Fruit fly (Drosophila melanogaster) whole organism, embryonic: ENCODE results near the gene mAChR-B.

ENCODE experiments used
- BtbVII ChIP-seq: fragments of 200-800 bp; sonication (Bioruptor generic); optimal IDR thresholded peaks from 3 replicates; lab custom pipeline; 2017; ENCODE audit warnings: missing biosample characterization, mild to moderate bottlenecking, missing genetic modification characterization
- CG10431 ChIP-seq: fragments of 200-800 bp; sonication (Bioruptor generic); optimal IDR thresholded peaks from 3 replicates; lab custom pipeline; 2018; ENCODE audit warnings: missing biosample characterization, mild to moderate bottlenecking, missing genetic modification characterization
- CG10462 ChIP-seq: fragments of 200-800 bp; sonication (Bioruptor generic); optimal IDR thresholded peaks from 2 replicates; lab custom pipeline; 2016; ENCODE audit warnings: missing biosample characterization, missing genetic modification characterization
- CG10979 ChIP-seq: fragments of 200-800 bp; sonication (Bioruptor generic); optimal IDR thresholded peaks from 2 replicates; lab custom pipeline; 2018; ENCODE audit warnings: missing biosample characterization, mild to moderate bottlenecking, missing genetic modification characterization, moderate library complexity
- CG12391 ChIP-seq: fragments of 200-800 bp; sonication (Bioruptor generic); optimal IDR thresholded peaks from 3 replicates; lab custom pipeline; 2018; ENCODE audit warnings: missing biosample characterization, mild to moderate bottlenecking, missing genetic modification characterization, moderate library complexity
- CG12744 ChIP-seq: fragments of 200-800 bp; sonication (Bioruptor generic); optimal IDR thresholded peaks from 2 replicates; lab custom pipeline; 2016; ENCODE audit warnings: missing biosample characterization, missing genetic modification characterization
- CG12769 ChIP-seq: fragments of 200-800 bp; sonication (Bioruptor generic); optimal IDR thresholded peaks from 2 replicates; lab custom pipeline; 2019; ENCODE audit warnings: missing biosample characterization, mild to moderate bottlenecking, missing genetic modification characterization, moderate library complexity
- CG13894 ChIP-seq: fragments of 200-800 bp; sonication (Bioruptor generic); optimal IDR thresholded peaks from 3 replicates; lab custom pipeline; 2018; ENCODE audit warnings: missing biosample characterization, mild to moderate bottlenecking, missing genetic modification characterization, moderate library complexity
- CG1529 ChIP-seq: fragments of 200-800 bp; sonication (Bioruptor generic); optimal IDR thresholded peaks from 3 replicates; lab custom pipeline; 2018; ENCODE audit warnings: missing biosample characterization, missing genetic modification characterization
- CG1602 ChIP-seq: fragments of 200-800 bp; sonication (Bioruptor generic); optimal IDR thresholded peaks from 3 replicates; lab custom pipeline; 2016; ENCODE audit warnings: missing biosample characterization, missing genetic modification characterization
- CG16779 ChIP-seq: fragments of 200-800 bp; sonication (Bioruptor generic); IDR thresholded peaks from 2 replicates; pipeline ENCODE4 v1.3.6; 2022; ENCODE audit warnings: missing biosample characterization, missing genetic modification characterization
- CG17328 ChIP-seq: fragments of 200-800 bp; sonication (Bioruptor generic); IDR thresholded peaks from 2 replicates; pipeline ENCODE4 v1.3.6; 2022; ENCODE audit warnings: missing biosample characterization, missing genetic modification characterization
- CG30403 ChIP-seq: fragments of 200-800 bp; sonication (Bioruptor generic); optimal IDR thresholded peaks from 3 replicates; lab custom pipeline; 2016; ENCODE audit warnings: missing biosample characterization, missing genetic modification characterization
- CG4328 ChIP-seq: fragments of 200-800 bp; sonication (Bioruptor generic); optimal IDR thresholded peaks from 3 replicates; lab custom pipeline; 2017; ENCODE audit warnings: missing biosample characterization, missing genetic modification reagents, missing genetic modification characterization
- CG4360 ChIP-seq: fragments of 200-800 bp; sonication (Bioruptor generic); IDR thresholded peaks from 2 replicates; pipeline ENCODE4 v1.3.6; 2022; ENCODE audit warnings: missing biosample characterization, missing genetic modification characterization
- CG6654 ChIP-seq: fragments of 200-800 bp; sonication (Bioruptor generic); optimal IDR thresholded peaks from 2 replicates; lab custom pipeline; 2017; ENCODE audit warnings: missing biosample characterization, mild to moderate bottlenecking, missing genetic modification characterization
- CG6854 ChIP-seq: fragments of 200-800 bp; sonication (Bioruptor generic); optimal IDR thresholded peaks from 3 replicates; lab custom pipeline; 2017; ENCODE audit warnings: missing biosample characterization, mild to moderate bottlenecking, missing genetic modification characterization
- CG7372 ChIP-seq: fragments of 200-800 bp; sonication (Bioruptor generic); IDR thresholded peaks from 2 replicates; pipeline ENCODE4 v1.3.6; 2022; ENCODE audit warnings: missing biosample characterization, missing genetic modification characterization
- CG8478 ChIP-seq: fragments of >200 bp; optimal IDR thresholded peaks from 2 replicates; lab custom pipeline; 2018
- CG9215 ChIP-seq: fragments of 200-800 bp; sonication (Bioruptor generic); IDR thresholded peaks from 2 replicates; pipeline ENCODE4 v1.3.6; 2022; ENCODE audit warnings: missing biosample characterization, missing genetic modification characterization
- CHES-1-like ChIP-seq: fragments of 200-800 bp; sonication (Bioruptor generic); optimal IDR thresholded peaks from 2 replicates; lab custom pipeline; 2016; ENCODE audit warnings: missing biosample characterization, missing genetic modification characterization
- Dll ChIP-seq: fragments of 200-800 bp; sonication (Bioruptor generic); IDR thresholded peaks from 4 replicates; pipeline ENCODE4 v1.3.6; 2022; ENCODE audit warnings: missing biosample characterization, missing genetic modification characterization; ENCODE audit not compliant: partially characterized antibody
- Doc3 ChIP-seq: fragments of 200-800 bp; sonication (Bioruptor generic); IDR thresholded peaks from 3 replicates; pipeline ENCODE4 v1.3.6; 2022; ENCODE audit warnings: missing biosample characterization, missing genetic modification characterization; ENCODE audit not compliant: partially characterized antibody
- HLH54F ChIP-seq: fragments of 200-800 bp; sonication (Bioruptor generic); optimal IDR thresholded peaks from 3 replicates; lab custom pipeline; 2016; ENCODE audit warnings: missing biosample characterization, missing genetic modification characterization
- Hmx ChIP-seq: fragments of 200-800 bp; sonication (Bioruptor generic); optimal IDR thresholded peaks from 2 replicates; lab custom pipeline; 2016; ENCODE audit warnings: missing biosample characterization, missing genetic modification characterization
- Hr51 ChIP-seq, 2 experiments: fragments of 200-800 bp; sonication (Bioruptor generic); optimal IDR thresholded peaks; 2 replicates in 1 of 2; 3 replicates in 1 of 2; lab custom pipeline; 2016 to 2018; ENCODE audit warnings: missing biosample characterization in 2 of 2, missing genetic modification characterization in 2 of 2, mild to moderate bottlenecking in 1 of 2, moderate library complexity in 1 of 2
- Kr ChIP-seq: fragments of 200-800 bp; sonication (Bioruptor generic); optimal IDR thresholded peaks from 2 replicates; lab custom pipeline; 2017; ENCODE audit warnings: missing biosample characterization, mild to moderate bottlenecking, missing genetic modification characterization
- Poxn ChIP-seq: fragments of 200-800 bp; sonication (Bioruptor generic); IDR thresholded peaks from 2 replicates; pipeline ENCODE4 v1.3.6; 2022; ENCODE audit warnings: missing biosample characterization, missing genetic modification characterization
- Ravus ChIP-seq: fragments of 200-800 bp; sonication (Bioruptor generic); IDR thresholded peaks from 2 replicates; pipeline ENCODE4 v1.3.6; 2022; ENCODE audit warnings: missing biosample characterization, missing genetic modification characterization
- Scr ChIP-seq: fragments of 200-800 bp; sonication (Bioruptor generic); IDR thresholded peaks from 2 replicates; pipeline ENCODE4 v1.3.6; 2022; ENCODE audit warnings: missing biosample characterization, missing genetic modification characterization; ENCODE audit not compliant: partially characterized antibody
- Six4 ChIP-seq: fragments of 200-800 bp; sonication (Bioruptor generic); optimal IDR thresholded peaks from 2 replicates; lab custom pipeline; 2016; ENCODE audit warnings: missing biosample characterization, missing genetic modification characterization
- abd-A ChIP-seq: fragments of 200-800 bp; sonication (Bioruptor generic); optimal IDR thresholded peaks from 3 replicates; lab custom pipeline; 2019; ENCODE audit warnings: missing biosample characterization, mild to moderate bottlenecking, missing genetic modification characterization, moderate library complexity
- ac ChIP-seq: fragments of 200-800 bp; sonication (Bioruptor generic); optimal IDR thresholded peaks from 3 replicates; lab custom pipeline; 2017; ENCODE audit warnings: missing biosample characterization, mild to moderate bottlenecking, missing genetic modification characterization
- ara ChIP-seq: fragments of 200-800 bp; sonication (Bioruptor generic); IDR thresholded peaks from 2 replicates; pipeline ENCODE4 v1.3.6; 2022; ENCODE audit warnings: missing biosample characterization, missing genetic modification characterization
- bigmax ChIP-seq: fragments of 200-800 bp; sonication (Bioruptor generic); optimal IDR thresholded peaks from 2 replicates; lab custom pipeline; 2018; ENCODE audit warnings: missing biosample characterization, mild to moderate bottlenecking, missing genetic modification characterization
- cato ChIP-seq: fragments of 200-800 bp; sonication (Bioruptor generic); optimal IDR thresholded peaks from 2 replicates; lab custom pipeline; 2016; ENCODE audit warnings: missing biosample characterization, missing genetic modification characterization, borderline replicate concordance
- croc ChIP-seq: fragments of 200-800 bp; sonication (Bioruptor generic); conservative IDR thresholded peaks from 3 replicates; pipeline ENCODE4 v1.3.6; 2022; ENCODE audit warnings: missing biosample characterization, missing genetic modification characterization
- eve ChIP-seq, 2 experiments: fragments of >200 bp; optimal IDR thresholded peaks; 2 replicates each; lab custom pipeline; 2017; ENCODE audit warnings: missing biosample characterization in 2 of 2, missing genetic modification characterization in 2 of 2
- fd3F ChIP-seq: fragments of 200-800 bp; sonication (Bioruptor generic); optimal IDR thresholded peaks from 2 replicates; lab custom pipeline; 2018; ENCODE audit warnings: missing biosample characterization, mild to moderate bottlenecking, missing genetic modification characterization, moderate library complexity
- fd64A ChIP-seq: fragments of 200-800 bp; sonication (Bioruptor generic); optimal IDR thresholded peaks from 3 replicates; lab custom pipeline; 2018; ENCODE audit warnings: missing biosample characterization, mild to moderate bottlenecking, missing genetic modification characterization
- gt ChIP-seq: fragments of 200-800 bp; sonication (Bioruptor generic); IDR thresholded peaks from 2 replicates; pipeline ENCODE4 v1.3.6; 2022; ENCODE audit warnings: missing biosample characterization, missing genetic modification characterization
- h ChIP-seq: fragments of >200 bp; optimal IDR thresholded peaks from 2 replicates; lab custom pipeline; 2017
- hth ChIP-seq: fragments of >200 bp; optimal IDR thresholded peaks from 2 replicates; lab custom pipeline; 2017; ENCODE audit warnings: inconsistent platforms
- klu ChIP-seq: fragments of 200-800 bp; sonication (Bioruptor generic); IDR thresholded peaks from 2 replicates; pipeline ENCODE4 v1.3.6; 2022; ENCODE audit warnings: missing biosample characterization, missing genetic modification characterization
- mld ChIP-seq: fragments of 200-800 bp; sonication (Bioruptor generic); IDR thresholded peaks from 3 replicates; pipeline ENCODE4 v1.3.6; 2022; ENCODE audit warnings: missing biosample characterization, missing genetic modification characterization; ENCODE audit not compliant: partially characterized antibody
- odd ChIP-seq: fragments of 200-800 bp; sonication (Bioruptor generic); optimal IDR thresholded peaks from 2 replicates; lab custom pipeline; 2017; ENCODE audit warnings: missing biosample characterization, mild to moderate bottlenecking, missing genetic modification characterization
- pb ChIP-seq: fragments of 200-800 bp; sonication (Bioruptor generic); optimal IDR thresholded peaks from 3 replicates; lab custom pipeline; 2016; ENCODE audit warnings: missing biosample characterization, missing genetic modification characterization
- trem ChIP-seq: fragments of 200-800 bp; optimal IDR thresholded peaks from 3 replicates; lab custom pipeline; 2019; ENCODE audit warnings: missing biosample characterization, mild to moderate bottlenecking, missing genetic modification characterization, moderate library complexity
- tx ChIP-seq: fragments of 200-800 bp; sonication (Bioruptor generic); optimal IDR thresholded peaks from 2 replicates; lab custom pipeline; 2016; ENCODE audit warnings: missing biosample characterization, missing genetic modification characterization
- vfl ChIP-seq: fragments of 200-800 bp; sonication (Bioruptor generic); optimal IDR thresholded peaks from 2 replicates; lab custom pipeline; 2016; ENCODE audit warnings: missing biosample characterization, missing genetic modification characterization
- zfh2 ChIP-seq: fragments of 200-800 bp; sonication (Bioruptor generic); optimal IDR thresholded peaks from 2 replicates; lab custom pipeline; 2016; ENCODE audit warnings: missing biosample characterization, missing genetic modification characterization

mAChR-B gene

dm6 chr3R:8122198-8122970 is 63.3 kb downstream of the mAChR-B start, which contains the start of gene CG7878 (continued):
- no peak; the same call in 1 of the 2 replicates for TF ChIP-seq Ravus
- peak; percentile 51 for TF ChIP-seq tx
- no peak for TF ChIP-seq bigmax
- no peak for TF ChIP-seq eve (GFP tag; optimal IDR thresholded peaks at IDR 0.05; lab: Kevin White, UChicago)
- peak; percentile 27 for TF ChIP-seq CG1602 (GFP tag; lab: Kevin White, UChicago)
- TF ChIP-seq klu (GFP tag; lab: Robert Waterston, UW), result no peak
- no peak for TF ChIP-seq CG8478 (lab: Kevin White, UChicago)
- TF ChIP-seq zfh2 (GFP tag; lab: Kevin White, UChicago), result peak; percentile 62
- TF ChIP-seq Dll, result peak; percentile 84
- TF ChIP-seq cato, result no peak
- peak; percentile 40 to 49 for TF ChIP-seq Hr51 (GFP tag; optimal IDR thresholded peaks at IDR 0.05; lab: Kevin White, UChicago)
- peak; percentile 13 for TF ChIP-seq CHES-1-like
- no peak for TF ChIP-seq ac (GFP tag; lab: Kevin White, UChicago)
- peak; percentile 2 for TF ChIP-seq CG12744
- no peak for TF ChIP-seq CG10462 (GFP tag; lab: Kevin White, UChicago)
- TF ChIP-seq ara, result no peak
- peak; percentile 58; the same call in 1 of the 3 replicates for TF ChIP-seq Doc3 (GFP tag; lab: Robert Waterston, UW)
- no peak for TF ChIP-seq BtbVII
- TF ChIP-seq Six4 (GFP tag; lab: Kevin White, UChicago), result peak; percentile 29
- TF ChIP-seq CG12769, result peak; percentile 19
- TF ChIP-seq CG16779 (GFP tag; lab: Robert Waterston, UW), result no peak
- no peak for TF ChIP-seq CG6854 (GFP tag; lab: Kevin White, UChicago)
- TF ChIP-seq CG10979, result peak; percentile 10
- peak; percentile 39 for TF ChIP-seq CG9215 (GFP tag; lab: Robert Waterston, UW)
- peak; percentile 69 for TF ChIP-seq CG30403
- no peak for TF ChIP-seq CG1529 (GFP tag; lab: Kevin White, UChicago)
- no peak for TF ChIP-seq CG7372
- TF ChIP-seq CG6654 (GFP tag; lab: Kevin White, UChicago), result no peak
- no peak for TF ChIP-seq Kr
- TF ChIP-seq CG12391 (tag; lab: Kevin White, UChicago), result peak; percentile 72
- peak; percentile 37; the same call in 1 of the 2 replicates for TF ChIP-seq CG17328 (GFP tag; lab: Robert Waterston, UW)
- TF ChIP-seq trem (tag; lab: Kevin White, UChicago), result peak; percentile 32
- no peak for TF ChIP-seq hth
- peak; percentile 31 for TF ChIP-seq vfl (GFP tag; lab: Kevin White, UChicago)
- no peak for TF ChIP-seq croc (GFP tag; lab: Robert Waterston, UW)
- no peak for TF ChIP-seq odd (GFP tag; lab: Kevin White, UChicago)
- TF ChIP-seq CG10431 (GFP tag; lab: Kevin White, UChicago), result no peak
- peak; percentile 81 for TF ChIP-seq Scr
- no peak for TF ChIP-seq CG4360
- TF ChIP-seq CG4328 (GFP tag; lab: Kevin White, UChicago), result peak; percentile 25
- peak; percentile 79 for TF ChIP-seq CG13894
- no peak for TF ChIP-seq Poxn (GFP tag; lab: Robert Waterston, UW)
- TF ChIP-seq abd-A (tag; lab: Kevin White, UChicago), result no peak
- no peak for TF ChIP-seq gt (GFP tag; lab: Robert Waterston, UW)
- TF ChIP-seq HLH54F (GFP tag; lab: Kevin White, UChicago), result peak; percentile 61
- TF ChIP-seq fd3F (GFP tag; lab: Kevin White, UChicago), result no peak
- 0 out of 3 replicates have a peak, but pooled peaks have one; percentile 28 for TF ChIP-seq mld (GFP tag; lab: Robert Waterston, UW)
- TF ChIP-seq h, result no peak
- TF ChIP-seq pb (GFP tag; lab: Kevin White, UChicago), result no peak
- no peak for TF ChIP-seq fd64A
- TF ChIP-seq Hmx, result no peak
